Fruit fly (Drosophila melanogaster) whole organism, embryonic: ENCODE measurements around the gene Frmd5.

Experiments used
- CG10147 ChIP-seq: fragments of 200-800 bp; sonication (Bioruptor generic); optimal IDR thresholded peaks from 2 replicates; lab custom pipeline; 2019; ENCODE audit warnings: missing biosample characterization, mild to moderate bottlenecking, missing genetic modification characterization, moderate library complexity
- CG1024 ChIP-seq: fragments of 200-800 bp; sonication (Bioruptor generic); IDR thresholded peaks from 2 replicates; pipeline ENCODE4 v1.3.6; 2022; ENCODE audit warnings: missing biosample characterization, missing genetic modification characterization
- CG11085 ChIP-seq: fragments of 200-800 bp; sonication (Bioruptor generic); IDR thresholded peaks from 2 replicates; pipeline ENCODE4 v1.3.6; 2022; ENCODE audit warnings: missing biosample characterization, missing genetic modification characterization
- CG11723 ChIP-seq: fragments of 200-800 bp; sonication (Bioruptor generic); optimal IDR thresholded peaks from 2 replicates; lab custom pipeline; 2017; ENCODE audit warnings: missing biosample characterization, mild to moderate bottlenecking, missing genetic modification characterization
- CG12104 ChIP-seq: fragments of 200-800 bp; sonication (Bioruptor generic); optimal IDR thresholded peaks from 3 replicates; lab custom pipeline; 2016; ENCODE audit warnings: missing biosample characterization, missing genetic modification characterization
- CG12155 ChIP-seq: fragments of 200-800 bp; sonication (Bioruptor generic); optimal IDR thresholded peaks from 3 replicates; lab custom pipeline; 2016; ENCODE audit warnings: missing biosample characterization, missing genetic modification characterization
- CG1233 ChIP-seq: fragments of 200-800 bp; sonication (Bioruptor generic); optimal IDR thresholded peaks from 4 replicates; lab custom pipeline; 2018; ENCODE audit warnings: missing biosample characterization, mild to moderate bottlenecking, missing genetic modification characterization
- CG13123 ChIP-seq: fragments of 200-800 bp; sonication (Bioruptor generic); optimal IDR thresholded peaks from 2 replicates; lab custom pipeline; 2016; ENCODE audit warnings: missing biosample characterization, missing genetic modification characterization
- CG14014 ChIP-seq: fragments of 200-800 bp; sonication (Bioruptor generic); IDR thresholded peaks from 2 replicates; pipeline ENCODE4 v1.3.6; 2022; ENCODE audit warnings: missing biosample characterization, missing genetic modification characterization
- CG15011 ChIP-seq: fragments of 200-800 bp; sonication (Bioruptor generic); optimal IDR thresholded peaks from 3 replicates; lab custom pipeline; 2018; ENCODE audit warnings: missing biosample characterization, mild to moderate bottlenecking, missing genetic modification characterization
- CG17186 ChIP-seq: fragments of 200-800 bp; sonication (Bioruptor generic); optimal IDR thresholded peaks from 3 replicates; lab custom pipeline; 2017; ENCODE audit warnings: missing biosample characterization, missing genetic modification reagents, missing genetic modification characterization
- CG17612 ChIP-seq: fragments of 200-800 bp; sonication (Bioruptor generic); IDR thresholded peaks from 2 replicates; pipeline ENCODE4 v1.3.6; 2022; ENCODE audit warnings: missing biosample characterization, missing genetic modification characterization
- CG18619 ChIP-seq: fragments of 200-800 bp; sonication (Bioruptor generic); optimal IDR thresholded peaks from 3 replicates; lab custom pipeline; 2017; ENCODE audit warnings: missing biosample characterization, mild to moderate bottlenecking, missing genetic modification characterization
- CG30020 ChIP-seq: fragments of 200-800 bp; optimal IDR thresholded peaks from 2 replicates; lab custom pipeline; 2019; ENCODE audit warnings: missing biosample characterization, mild to moderate bottlenecking, missing genetic modification characterization, moderate library complexity
- CG30431 ChIP-seq: fragments of 200-800 bp; sonication (Bioruptor generic); optimal IDR thresholded peaks from 2 replicates; lab custom pipeline; 2017; ENCODE audit warnings: missing biosample characterization, missing genetic modification characterization
- CG4820 ChIP-seq: fragments of 200-800 bp; sonication (Bioruptor generic); optimal IDR thresholded peaks from 3 replicates; lab custom pipeline; 2016; ENCODE audit warnings: missing biosample characterization, missing genetic modification characterization
- CG8478 ChIP-seq: fragments of >200 bp; optimal IDR thresholded peaks from 2 replicates; lab custom pipeline; 2018
- CG9797 ChIP-seq: fragments of 200-800 bp; sonication (Bioruptor generic); optimal IDR thresholded peaks from 3 replicates; lab custom pipeline; 2018; ENCODE audit warnings: missing biosample characterization, mild to moderate bottlenecking, missing genetic modification characterization
- CkIIα-i1 ChIP-seq: fragments of 200-800 bp; sonication (Bioruptor generic); IDR thresholded peaks from 2 replicates; pipeline ENCODE4 v1.3.6; 2022; ENCODE audit warnings: missing biosample characterization, missing genetic modification characterization
- CoRest ChIP-seq: fragments of 200-800 bp; sonication (Bioruptor generic); optimal IDR thresholded peaks from 3 replicates; lab custom pipeline; 2018; ENCODE audit warnings: missing biosample characterization, mild to moderate bottlenecking, missing genetic modification characterization, moderate library complexity
- Dref ChIP-seq: fragments of 200-800 bp; sonication (Bioruptor generic); IDR thresholded peaks from 2 replicates; pipeline ENCODE4 v1.3.6; 2022; ENCODE audit warnings: missing biosample characterization, missing genetic modification characterization
- Fer2 ChIP-seq: fragments of 200-800 bp; sonication (Bioruptor generic); optimal IDR thresholded peaks from 2 replicates; lab custom pipeline; 2018; ENCODE audit warnings: missing biosample characterization, mild to moderate bottlenecking, missing genetic modification characterization, moderate library complexity
- HHEX ChIP-seq: fragments of 200-800 bp; sonication (Bioruptor generic); optimal IDR thresholded peaks from 3 replicates; lab custom pipeline; 2017; ENCODE audit warnings: missing biosample characterization, mild to moderate bottlenecking, missing genetic modification characterization, missing genetic modification reagents
- HLHmδ ChIP-seq: fragments of 200-800 bp; sonication (Bioruptor generic); optimal IDR thresholded peaks from 2 replicates; lab custom pipeline; 2018; ENCODE audit warnings: missing biosample characterization, mild to moderate bottlenecking, missing genetic modification characterization, moderate library complexity
- Med ChIP-seq: fragments of 200-800 bp; sonication (Bioruptor generic); peaks from one replicate; lab custom pipeline; 2016; ENCODE audit warnings: missing biosample characterization, missing genetic modification characterization, mild to moderate bottlenecking, inconsistent platforms, moderate library complexity
- Meics ChIP-seq: fragments of 200-800 bp; sonication (Bioruptor generic); optimal IDR thresholded peaks from 2 replicates; lab custom pipeline; 2017; ENCODE audit warnings: missing biosample characterization, mild to moderate bottlenecking, missing genetic modification characterization
- NFAT ChIP-seq: fragments of 200-800 bp; sonication (Bioruptor generic); IDR thresholded peaks from 2 replicates; pipeline ENCODE4 v1.3.6; 2022; ENCODE audit warnings: missing biosample characterization, missing genetic modification characterization
- NK7.1 ChIP-seq: fragments of 200-800 bp; sonication (Bioruptor generic); optimal IDR thresholded peaks from 3 replicates; lab custom pipeline; 2016; ENCODE audit warnings: missing biosample characterization, missing genetic modification characterization
- Nf-YA ChIP-seq: fragments of 200-800 bp; sonication (Bioruptor generic); IDR thresholded peaks from 2 replicates; pipeline ENCODE4 v1.3.6; 2022; ENCODE audit warnings: missing biosample characterization, missing genetic modification characterization
- Poxn ChIP-seq: fragments of 200-800 bp; sonication (Bioruptor generic); IDR thresholded peaks from 2 replicates; pipeline ENCODE4 v1.3.6; 2022; ENCODE audit warnings: missing biosample characterization, missing genetic modification characterization
- Sox100B ChIP-seq: fragments of 200-800 bp; sonication (Bioruptor generic); optimal IDR thresholded peaks from 3 replicates; lab custom pipeline; 2018; ENCODE audit warnings: missing biosample characterization, mild to moderate bottlenecking, missing genetic modification characterization
- Xbp1 ChIP-seq: fragments of 200-800 bp; sonication (Bioruptor generic); optimal IDR thresholded peaks from 3 replicates; lab custom pipeline; 2016; ENCODE audit warnings: missing biosample characterization, mild to moderate bottlenecking, missing genetic modification characterization
- amos ChIP-seq: fragments of 200-800 bp; sonication (Bioruptor generic); IDR thresholded peaks from 2 replicates; pipeline ENCODE4 v1.3.6; 2022; ENCODE audit warnings: missing biosample characterization, missing genetic modification characterization; ENCODE audit not compliant: partially characterized antibody
- cad ChIP-seq: fragments of >200 bp; optimal IDR thresholded peaks from 2 replicates; lab custom pipeline; 2017; ENCODE audit warnings: missing biosample characterization, missing genetic modification characterization
- crp ChIP-seq, 2 experiments: fragments of 200-800 bp; sonication (Bioruptor generic); optimal IDR thresholded peaks; 2 replicates in 1 of 2; 3 replicates in 1 of 2; lab custom pipeline; 2017; ENCODE audit warnings: missing biosample characterization in 2 of 2, missing genetic modification characterization in 2 of 2, mild to moderate bottlenecking in 1 of 2, moderate library complexity in 1 of 2
- da ChIP-seq: fragments of 200-800 bp; sonication (Bioruptor generic); optimal IDR thresholded peaks from 2 replicates; lab custom pipeline; 2016; ENCODE audit warnings: missing biosample characterization, missing genetic modification characterization
- eyg ChIP-seq: fragments of 200-800 bp; sonication (Bioruptor generic); optimal IDR thresholded peaks from 3 replicates; lab custom pipeline; 2016; ENCODE audit warnings: missing biosample characterization, missing genetic modification characterization
- fd102C ChIP-seq: fragments of 200-800 bp; sonication (Bioruptor generic); optimal IDR thresholded peaks from 2 replicates; lab custom pipeline; 2018; ENCODE audit warnings: missing biosample characterization, mild to moderate bottlenecking, missing genetic modification characterization, moderate library complexity
- ftz-f1 ChIP-seq: fragments of 200-800 bp; sonication (Bioruptor generic); optimal IDR thresholded peaks from 2 replicates; lab custom pipeline; 2016; ENCODE audit warnings: missing biosample characterization, missing genetic modification characterization
- grau ChIP-seq: fragments of 200-800 bp; optimal IDR thresholded peaks from 3 replicates; lab custom pipeline; 2019; ENCODE audit warnings: missing biosample characterization, mild to moderate bottlenecking, missing genetic modification characterization, moderate library complexity
- ind ChIP-seq: fragments of 200-800 bp; sonication (Bioruptor generic); optimal IDR thresholded peaks from 3 replicates; lab custom pipeline; 2016; ENCODE audit warnings: missing biosample characterization, missing genetic modification characterization
- jing ChIP-seq: fragments of 200-800 bp; sonication (Bioruptor generic); optimal IDR thresholded peaks from 2 replicates; lab custom pipeline; 2018; ENCODE audit warnings: missing biosample characterization, mild to moderate bottlenecking, missing genetic modification characterization
- phol ChIP-seq: fragments of 200-800 bp; sonication (Bioruptor generic); optimal IDR thresholded peaks from 3 replicates; lab custom pipeline; 2018; ENCODE audit warnings: missing biosample characterization, mild to moderate bottlenecking, missing genetic modification characterization, moderate library complexity
- pros ChIP-seq: fragments of 200-800 bp; sonication (Bioruptor generic); optimal IDR thresholded peaks from 3 replicates; lab custom pipeline; 2019; ENCODE audit warnings: missing biosample characterization, mild to moderate bottlenecking, missing genetic modification characterization, moderate library complexity
- pzg ChIP-seq: fragments of 200-800 bp; sonication (Bioruptor generic); optimal IDR thresholded peaks from 3 replicates; lab custom pipeline; 2018; ENCODE audit warnings: missing biosample characterization, mild to moderate bottlenecking, missing genetic modification characterization, moderate library complexity
- slbo ChIP-seq: fragments of 200-800 bp; sonication (Bioruptor generic); IDR thresholded peaks from 2 replicates; pipeline ENCODE4 v1.3.6; 2022; ENCODE audit warnings: missing biosample characterization, missing genetic modification characterization
- sob ChIP-seq: fragments of 200-800 bp; sonication (Bioruptor generic); IDR thresholded peaks from 2 replicates; pipeline ENCODE4 v1.3.6; 2022; ENCODE audit warnings: missing biosample characterization, missing genetic modification characterization
- tin ChIP-seq: fragments of 200-800 bp; sonication (Bioruptor generic); optimal IDR thresholded peaks from 3 replicates; lab custom pipeline; 2016; ENCODE audit warnings: missing biosample characterization, missing genetic modification characterization
- trh ChIP-seq: fragments of 200-800 bp; sonication (Bioruptor generic); optimal IDR thresholded peaks from 2 replicates; lab custom pipeline; 2016; ENCODE audit warnings: missing biosample characterization, missing genetic modification characterization
- usp ChIP-seq: fragments of >200 bp; optimal IDR thresholded peaks from 2 replicates; lab custom pipeline; 2017; ENCODE audit warnings: missing biosample characterization, missing genetic modification characterization
- zen2 ChIP-seq: fragments of 200-800 bp; sonication (Bioruptor generic); IDR thresholded peaks from 3 replicates; pipeline ENCODE4 v1.3.6; 2022; ENCODE audit warnings: missing biosample characterization, missing genetic modification characterization; ENCODE audit not compliant: partially characterized antibody

Gene Frmd5

dm6 chr2L:10362408-10363067 is 18.3 kb downstream of the Frmd5 start, which contains the start of the genes Cand1 and pim (continued):
- TF ChIP-seq CG14014 (GFP tag; lab: Robert Waterston, UW) (no peak), trh (GFP tag; lab: Kevin White, UChicago) (no peak), Sox100B (GFP tag; lab: Kevin White, UChicago) (no peak), CoRest (tag; lab: Kevin White, UChicago) (peak; percentile 59), Med (GFP tag; lab: Kevin White, UChicago) (peak; percentile 17), NFAT (GFP tag; lab: Robert Waterston, UW) (no peak), Meics (no peak), cad (no peak), da (no peak), CG13123 (no peak), Xbp1 (GFP tag; lab: Kevin White, UChicago) (peak; percentile 10), CG9797 (GFP tag; lab: Kevin White, UChicago) (peak; percentile 59), Poxn (GFP tag; lab: Robert Waterston, UW) (no peak), sob (GFP tag; lab: Robert Waterston, UW) (no peak), CG1024 (GFP tag; lab: Robert Waterston, UW) (no peak), grau (tag; lab: Kevin White, UChicago) (peak; percentile 26), amos (peak; percentile 71), fd102C (no peak), jing (GFP tag; lab: Kevin White, UChicago) (no peak), ftz-f1 (no peak), HLHmδ (no peak), HHEX (GFP tag; lab: Kevin White, UChicago) (no peak), pros (GFP tag; lab: Kevin White, UChicago) (no peak), CG15011 (GFP tag; lab: Kevin White, UChicago) (no peak), CG4820 (no peak), CG18619 (no peak), CkIIα-i1 (GFP tag; lab: Robert Waterston, UW) (no peak), CG12104 (GFP tag; lab: Kevin White, UChicago) (no peak), CG12155 (GFP tag; lab: Kevin White, UChicago) (peak; percentile 23), zen2 (no peak; the same call in 2 of the 3 replicates), CG10147 (peak; percentile 25), Fer2 (tag; lab: Kevin White, UChicago) (no peak), eyg (no peak), NK7.1 (no peak), Dref (peak; percentile 42; the same call in 1 of the 2 replicates), CG11085 (no peak), Nf-YA (GFP tag; lab: Robert Waterston, UW) (no peak), CG1233 (GFP tag; lab: Kevin White, UChicago) (no peak), phol (tag; lab: Kevin White, UChicago) (peak; percentile 57), usp (GFP tag; lab: Kevin White, UChicago) (no peak), CG17612 (no peak), CG30431 (no peak), pzg (GFP tag; lab: Kevin White, UChicago) (peak; percentile 58), CG11723 (GFP tag; lab: Kevin White, UChicago) (no peak), tin (GFP tag; lab: Kevin White, UChicago) (no peak), CG8478 (lab: Kevin White, UChicago) (no peak), crp (GFP tag; optimal IDR thresholded peaks at IDR 0.05; lab: Kevin White, UChicago) (no peak), CG30020 (tag; lab: Kevin White, UChicago) (peak; percentile 97), CG17186 (GFP tag; lab: Kevin White, UChicago) (no peak), slbo (GFP tag; lab: Robert Waterston, UW) (peak; percentile 55; the same call in 1 of the 2 replicates), ind (GFP tag; lab: Kevin White, UChicago) (no peak)
